Worm (Caenorhabditis elegans): ENCODE measurements around the gene C44B7.5.

DNA sequence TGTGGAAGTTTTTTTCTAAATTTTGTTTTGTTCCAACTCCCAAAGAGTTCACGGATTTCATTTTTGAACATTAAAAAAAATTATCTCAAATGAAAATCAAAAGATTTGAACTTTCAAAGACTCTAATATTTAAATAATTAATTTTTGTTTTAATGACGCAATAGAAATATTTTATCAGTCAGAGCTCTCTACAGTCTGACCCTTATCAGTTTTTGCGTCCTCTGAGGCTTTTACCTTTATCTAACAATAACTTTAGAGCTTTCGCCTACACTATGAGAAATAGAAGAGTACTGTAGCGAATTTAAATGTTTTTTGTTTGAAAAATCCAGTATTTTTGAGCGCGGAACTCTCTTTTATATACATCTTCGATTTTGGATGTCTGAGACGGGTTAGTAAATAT, 46.5 kb upstream of the C44B7.5 start, which contains the start of gene B0252.5:
- TF ChIP-seq nhr-25 (tag; optimal IDR thresholded peaks at IDR 0.05; ENCODE audit: borderline replicate concordance, insufficient read depth): no peak
- TF ChIP-seq pha-4 (GFP tag; IDR thresholded peaks at IDR 0.05): no peak
- no peak for TF ChIP-seq pha-4 (tag; optimal IDR thresholded peaks at IDR 0.05)
- no peak for TF ChIP-seq fos-1 (tag; optimal IDR thresholded peaks at IDR 0.05)
- no peak for TF ChIP-seq unc-130 (GFP tag; optimal IDR thresholded peaks at IDR 0.05)
